Worm (Caenorhabditis elegans) whole organism, late embryonic: ENCODE data around the gene H23L24.1.

ENCODE experiments used
- ama-1 ChIP-seq: fragments of 150-350 bp; optimal IDR thresholded peaks from 2 replicates; lab custom pipeline; 2014
- elt-2 ChIP-seq: sonication (generic microtip); optimal IDR thresholded peaks from 2 replicates; lab custom pipeline; 2016; ENCODE audit warnings: missing genetic modification reagents, missing genetic modification characterization, missing compliant biosample characterization
- fkh-10 ChIP-seq: fragments of 150-350 bp; optimal IDR thresholded peaks from 2 replicates; lab custom pipeline; 2014; ENCODE audit warnings: missing biosample characterization, missing genetic modification reagents, missing genetic modification characterization
- lim-6 ChIP-seq: sonication (generic microtip); optimal IDR thresholded peaks from 2 replicates; lab custom pipeline; 2016; ENCODE audit warnings: missing genetic modification characterization, missing compliant biosample characterization
- lin-11 ChIP-seq: fragments of 200-800 bp; sonication (Bioruptor generic); optimal IDR thresholded peaks from 2 replicates; lab custom pipeline; 2018; ENCODE audit warnings: mild to moderate bottlenecking, missing genetic modification characterization, missing compliant biosample characterization

DNA sequence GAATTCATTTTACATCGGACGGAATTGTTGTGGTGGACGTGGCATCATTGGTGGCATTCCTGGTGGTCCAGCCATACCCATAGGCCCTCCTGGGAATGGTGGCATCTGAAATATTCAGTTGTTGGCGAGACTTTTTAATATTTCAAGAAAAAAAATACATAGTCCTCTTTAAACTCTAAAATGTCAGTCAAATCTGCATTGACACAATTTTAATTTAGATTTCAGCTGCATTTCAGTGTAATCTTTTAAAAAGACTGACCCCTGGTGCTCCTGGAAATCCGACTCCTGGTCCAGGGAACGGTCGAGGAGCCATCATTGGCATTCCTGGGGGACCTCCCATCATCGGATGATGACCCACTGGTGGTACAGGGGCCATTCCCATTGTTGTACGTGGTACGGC is 31.3 kb upstream of the H23L24.1 start:
- TF ChIP-seq fkh-10 (GFP tag; lab: Kevin White, UChicago) = no peak
- no peak for TF ChIP-seq ama-1 (lab: Kevin White, UChicago)
- TF ChIP-seq lin-11 (tag; lab: Kevin White, UChicago) = no peak
- TF ChIP-seq elt-2 (tag; lab: Kevin White, UChicago) = no peak
- no peak for TF ChIP-seq lim-6 (tag; lab: Kevin White, UChicago)
